Worm (Caenorhabditis elegans) whole organism, young adult: Measurements from ENCODE around the gene ZK795.3.

Experiments used
- B0035.1 ChIP-seq: sonication (generic microtip); optimal IDR thresholded peaks from 2 replicates; lab custom pipeline; 2016; ENCODE audit warnings: missing genetic modification characterization, mild to moderate bottlenecking, missing compliant biosample characterization, missing genotype, missing genetic modification reagents
- B0336.3 ChIP-seq: fragments of 200-800 bp; sonication (Bioruptor generic); IDR thresholded peaks from 2 replicates; pipeline ENCODE4 v1.3.6; 2022; ENCODE audit warnings: missing genetic modification characterization, missing compliant biosample characterization
- C17E4.6 ChIP-seq: fragments of 200-800 bp; sonication (Bioruptor generic); IDR thresholded peaks from 2 replicates; pipeline ENCODE4 v1.3.6; 2022; ENCODE audit warnings: missing genetic modification reagents, missing genetic modification characterization, missing compliant biosample characterization
- F23B12.7 ChIP-seq: sonication (generic microtip); optimal IDR thresholded peaks from 2 replicates; lab custom pipeline; 2017; ENCODE audit warnings: missing genetic modification characterization, mild to moderate bottlenecking, missing compliant biosample characterization, antibody characterized with exemption, moderate library complexity; ENCODE audit not compliant: insufficient read depth
- F37B4.10 ChIP-seq: fragments of 200-800 bp; sonication (Bioruptor generic); IDR thresholded peaks from 2 replicates; pipeline ENCODE4 v1.3.6; 2022; ENCODE audit warnings: missing genetic modification characterization, missing compliant biosample characterization
- F39B2.1 ChIP-seq: fragments of 200-800 bp; sonication (Bioruptor generic); IDR thresholded peaks from 2 replicates; pipeline ENCODE4 v1.3.6; 2022; ENCODE audit warnings: missing genetic modification reagents, missing genetic modification characterization, missing compliant biosample characterization
- K11D2.4 ChIP-seq: fragments of 200-800 bp; sonication (Bioruptor generic); IDR thresholded peaks from 2 replicates; pipeline ENCODE4 v1.3.6; 2022; ENCODE audit warnings: missing genetic modification reagents, missing genetic modification characterization, missing compliant biosample characterization
- K12H6.12 ChIP-seq: fragments of 200-800 bp; sonication (Bioruptor generic); optimal IDR thresholded peaks from 2 replicates; lab custom pipeline; 2018; ENCODE audit warnings: mild to moderate bottlenecking, missing genetic modification characterization, missing compliant biosample characterization
- T07F8.4 ChIP-seq: sonication (generic microtip); optimal IDR thresholded peaks from 2 replicates; lab custom pipeline; 2016; ENCODE audit warnings: mild to moderate bottlenecking, missing genetic modification characterization, moderate library complexity, missing compliant biosample characterization
- T26A5.8 ChIP-seq: sonication (generic microtip); optimal IDR thresholded peaks from 2 replicates; lab custom pipeline; 2016; ENCODE audit warnings: missing genetic modification characterization, missing compliant biosample characterization
- ZK185.1 ChIP-seq: sonication (generic microtip); optimal IDR thresholded peaks from 2 replicates; lab custom pipeline; 2016; ENCODE audit warnings: mild to moderate bottlenecking, missing genetic modification characterization, missing compliant biosample characterization; ENCODE audit not compliant: poor library complexity, severe bottlenecking
- akir-1 ChIP-seq: fragments of 200-800 bp; sonication (Bioruptor generic); optimal IDR thresholded peaks from 2 replicates; lab custom pipeline; 2018; ENCODE audit warnings: mild to moderate bottlenecking, missing genetic modification characterization, moderate library complexity, missing compliant biosample characterization
- ama-1 ChIP-seq, 3 experiments: fragments of 150-350 bp in 1 of 3; sonication (generic microtip) in 2 of 3; optimal IDR thresholded peaks; 2 replicates each; lab custom pipeline; 2014 to 2018; ENCODE audit warnings: missing biosample characterization in 2 of 3, missing genetic modification characterization in 2 of 3, missing genetic modification reagents in 2 of 3
- attf-3 ChIP-seq: fragments of 200-800 bp; sonication (Bioruptor generic); conservative IDR thresholded peaks from 2 replicates; pipeline ENCODE4 v1.3.6; 2022; ENCODE audit warnings: missing genetic modification reagents, missing genetic modification characterization, missing compliant biosample characterization
- attf-5 ChIP-seq: fragments of 200-800 bp; sonication (Bioruptor generic); optimal IDR thresholded peaks from 2 replicates; lab custom pipeline; 2018; ENCODE audit warnings: mild to moderate bottlenecking, missing genetic modification characterization, missing compliant biosample characterization
- ceh-40 ChIP-seq: fragments of 200-800 bp; sonication (Bioruptor generic); IDR thresholded peaks from 2 replicates; pipeline ENCODE4 v1.3.6; 2022; ENCODE audit warnings: missing genetic modification characterization, missing compliant biosample characterization
- ceh-79 ChIP-seq: sonication (generic microtip); optimal IDR thresholded peaks from 2 replicates; lab custom pipeline; 2017; ENCODE audit warnings: mild to moderate bottlenecking, missing genetic modification characterization, missing compliant biosample characterization
- ceh-91 ChIP-seq: fragments of 200-800 bp; sonication (Bioruptor generic); IDR thresholded peaks from 2 replicates; pipeline ENCODE4 v1.3.6; 2022; ENCODE audit warnings: missing genetic modification reagents, missing genetic modification characterization, missing compliant biosample characterization
- chd-7 ChIP-seq: sonication (generic microtip); optimal IDR thresholded peaks from 2 replicates; lab custom pipeline; 2016; ENCODE audit warnings: mild to moderate bottlenecking, missing genetic modification characterization, moderate library complexity, missing compliant biosample characterization
- die-1 ChIP-seq: sonication (generic microtip); optimal IDR thresholded peaks from 2 replicates; lab custom pipeline; 2016; ENCODE audit warnings: missing genotype, mild to moderate bottlenecking, missing genetic modification characterization, missing compliant biosample characterization
- dpff-1 ChIP-seq: sonication (generic microtip); optimal IDR thresholded peaks from 2 replicates; lab custom pipeline; 2017; ENCODE audit warnings: mild to moderate bottlenecking, missing genetic modification characterization, missing compliant biosample characterization
- dpl-1 ChIP-seq: fragments of 150-350 bp; optimal IDR thresholded peaks from 2 replicates; lab custom pipeline; 2014; ENCODE audit warnings: missing biosample characterization, missing genetic modification reagents, missing genetic modification characterization
- efl-1 ChIP-seq: fragments of 150-350 bp; optimal IDR thresholded peaks from 2 replicates; lab custom pipeline; 2014; ENCODE audit warnings: missing biosample characterization, missing genetic modification reagents, missing genetic modification characterization
- hlh-12 ChIP-seq: sonication (generic microtip); optimal IDR thresholded peaks from 2 replicates; lab custom pipeline; 2016; ENCODE audit warnings: missing genetic modification characterization, missing compliant biosample characterization
- hmg-1.2 ChIP-seq: fragments of 200-800 bp; sonication (Bioruptor generic); IDR thresholded peaks from 2 replicates; pipeline ENCODE4 v1.3.6; 2022; ENCODE audit warnings: missing genetic modification reagents, missing genetic modification characterization, missing compliant biosample characterization
- hmg-20 ChIP-seq: fragments of 200-800 bp; sonication (Bioruptor generic); IDR thresholded peaks from 2 replicates; pipeline ENCODE4 v1.3.6; 2022; ENCODE audit warnings: missing genetic modification reagents, missing genetic modification characterization, missing compliant biosample characterization
- hrde-1 ChIP-seq: sonication (generic microtip); optimal IDR thresholded peaks from 2 replicates; lab custom pipeline; 2016; ENCODE audit warnings: missing genetic modification characterization, mild to moderate bottlenecking, missing compliant biosample characterization, moderate library complexity, missing genotype, missing genetic modification reagents, borderline replicate concordance
- lag-1 ChIP-seq: fragments of 200-800 bp; sonication (Bioruptor generic); IDR thresholded peaks from 2 replicates; pipeline ENCODE4 v1.3.6; 2022; ENCODE audit warnings: missing genetic modification reagents, missing genetic modification characterization, missing compliant biosample characterization
- lin-26 ChIP-seq: fragments of 200-800 bp; sonication (Bioruptor generic); IDR thresholded peaks from 2 replicates; pipeline ENCODE4 v1.3.6; 2022; ENCODE audit warnings: missing genetic modification reagents, missing genetic modification characterization, missing compliant biosample characterization
- lin-40 ChIP-seq: sonication (generic microtip); optimal IDR thresholded peaks from 2 replicates; lab custom pipeline; 2016; ENCODE audit warnings: missing genetic modification characterization, mild to moderate bottlenecking, missing compliant biosample characterization, missing genotype, missing genetic modification reagents
- lsy-27 ChIP-seq: sonication (generic microtip); optimal IDR thresholded peaks from 2 replicates; lab custom pipeline; 2017; ENCODE audit warnings: missing genetic modification characterization, mild to moderate bottlenecking, missing compliant biosample characterization, antibody characterized with exemption, missing genotype, borderline replicate concordance; ENCODE audit not compliant: insufficient read depth
- mcd-1 ChIP-seq: fragments of 200-800 bp; sonication (Bioruptor generic); IDR thresholded peaks from 2 replicates; pipeline ENCODE4 v1.3.6; 2022; ENCODE audit warnings: missing genetic modification reagents, missing genetic modification characterization, missing compliant biosample characterization
- mes-4 ChIP-seq: sonication (generic microtip); optimal IDR thresholded peaks from 2 replicates; lab custom pipeline; 2016; ENCODE audit warnings: missing genotype, missing genetic modification characterization, missing compliant biosample characterization
- mxl-1 ChIP-seq: sonication (generic microtip); optimal IDR thresholded peaks from 2 replicates; lab custom pipeline; 2016; ENCODE audit warnings: missing genetic modification characterization, missing compliant biosample characterization
- nhr-179 ChIP-seq: sonication (generic microtip); optimal IDR thresholded peaks from 2 replicates; lab custom pipeline; 2016; ENCODE audit warnings: mild to moderate bottlenecking, missing genetic modification characterization, missing compliant biosample characterization
- nhr-27 ChIP-seq: fragments of 200-800 bp; sonication (Bioruptor generic); optimal IDR thresholded peaks from 2 replicates; lab custom pipeline; 2018; ENCODE audit warnings: mild to moderate bottlenecking, missing genetic modification characterization, moderate library complexity, missing compliant biosample characterization
- rcor-1 ChIP-seq: fragments of 200-800 bp; sonication (Bioruptor generic); IDR thresholded peaks from 2 replicates; pipeline ENCODE4 v1.3.6; 2022; ENCODE audit warnings: missing genetic modification reagents, missing genetic modification characterization, missing compliant biosample characterization
- rec-8 ChIP-seq, 2 experiments: sonication (generic microtip); optimal IDR thresholded peaks; 2 replicates each; lab custom pipeline; 2016; ENCODE audit warnings: mild to moderate bottlenecking in 2 of 2, missing genetic modification characterization in 2 of 2, missing genetic modification reagents in 2 of 2, missing genotype in 2 of 2, missing biosample characterization in 1 of 2, missing compliant biosample characterization in 1 of 2, moderate library complexity in 1 of 2
- snpc-1.1 ChIP-seq: sonication (generic microtip); optimal IDR thresholded peaks from 2 replicates; lab custom pipeline; 2017; ENCODE audit warnings: missing genetic modification characterization, mild to moderate bottlenecking, missing compliant biosample characterization, antibody characterized with exemption, moderate library complexity, missing genotype, missing genetic modification reagents; ENCODE audit not compliant: insufficient read depth
- snpc-3.4 ChIP-seq: sonication (generic microtip); optimal IDR thresholded peaks from 2 replicates; lab custom pipeline; 2017; ENCODE audit warnings: missing genetic modification characterization, mild to moderate bottlenecking, missing compliant biosample characterization, antibody characterized with exemption, moderate library complexity, missing genotype, missing genetic modification reagents
- snpc-4 ChIP-seq, 5 experiments: fragments of 150-350 bp in 1 of 5; sonication (generic microtip) in 4 of 5; optimal IDR thresholded peaks; 2 replicates each; lab custom pipeline; 2014 to 2018; ENCODE audit warnings: missing genetic modification characterization in 5 of 5, missing biosample characterization in 3 of 5, antibody characterized with exemption in 2 of 5, mild to moderate bottlenecking in 2 of 5, missing compliant biosample characterization in 2 of 5, missing genotype in 2 of 5, moderate library complexity in 2 of 5, missing genetic modification reagents in 1 of 5
- unc-130 ChIP-seq: sonication (generic microtip); optimal IDR thresholded peaks from 2 replicates; lab custom pipeline; 2016; ENCODE audit warnings: missing genetic modification reagents, missing genetic modification characterization, missing compliant biosample characterization
- ztf-18 ChIP-seq: sonication (generic microtip); optimal IDR thresholded peaks from 2 replicates; lab custom pipeline; 2016; ENCODE audit warnings: missing genotype, mild to moderate bottlenecking, missing genetic modification characterization, missing compliant biosample characterization
- ztf-25 ChIP-seq: fragments of 200-800 bp; sonication (Bioruptor generic); IDR thresholded peaks from 2 replicates; pipeline ENCODE4 v1.3.6; 2022; ENCODE audit warnings: missing genetic modification reagents, missing genetic modification characterization, missing compliant biosample characterization
- ztf-3 ChIP-seq: fragments of 200-800 bp; sonication (Bioruptor generic); optimal IDR thresholded peaks from 2 replicates; lab custom pipeline; 2018; ENCODE audit warnings: mild to moderate bottlenecking, missing genetic modification characterization, missing compliant biosample characterization
- ztf-6 ChIP-seq: fragments of 200-800 bp; sonication (Bioruptor generic); IDR thresholded peaks from 2 replicates; pipeline ENCODE4 v1.3.6; 2022; ENCODE audit warnings: missing genetic modification reagents, missing genetic modification characterization, missing compliant biosample characterization

ZK795.3 gene

DNA sequence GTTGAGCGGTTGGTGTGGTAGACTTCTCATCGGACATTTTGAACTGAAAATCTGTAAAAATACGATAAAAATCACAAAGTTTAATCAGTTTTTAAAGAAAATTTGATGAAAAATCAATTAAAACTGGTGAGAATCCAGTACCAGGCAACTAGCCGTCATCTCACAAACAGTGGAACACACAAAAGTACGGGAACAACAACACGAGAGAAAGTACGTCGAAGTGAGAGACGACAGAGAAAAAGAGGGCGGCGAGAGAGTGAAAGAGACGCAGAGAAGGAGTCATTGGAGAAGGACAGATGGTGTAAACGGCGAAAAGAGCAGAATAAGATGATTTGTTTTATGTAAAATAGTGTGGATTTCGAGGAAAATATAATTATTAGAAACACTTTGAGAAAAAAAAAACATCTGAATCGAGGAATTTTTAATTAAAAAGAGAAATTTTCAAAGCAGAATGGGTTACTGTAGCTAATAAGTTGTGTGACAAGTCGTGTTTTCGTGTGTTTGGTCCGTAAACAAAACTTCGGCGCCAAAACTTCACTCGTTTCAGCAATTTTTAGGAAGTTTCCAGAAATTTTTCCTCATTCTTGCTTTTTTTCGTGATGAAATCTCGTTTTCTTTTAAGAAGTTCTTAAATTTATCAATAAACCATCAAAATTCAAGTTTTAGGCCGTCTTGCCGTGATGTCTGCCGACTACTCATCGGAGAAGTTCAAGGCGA lies 8.2 kb downstream of the ZK795.3 start, which contains the start of the genes hsb-1 and let-99 (continued):
- TF ChIP-seq B0336.3 (GFP tag; lab: Robert Waterston, UW): no peak
- TF ChIP-seq attf-3: no peak
- TF ChIP-seq lin-26 (GFP tag; lab: Robert Waterston, UW): no peak
- TF ChIP-seq hlh-12 (tag; lab: Kevin White, UChicago): no peak
- no peak for TF ChIP-seq ztf-25 (GFP tag; lab: Robert Waterston, UW)
- no peak for TF ChIP-seq T07F8.4 (tag; lab: Kevin White, UChicago)
- TF ChIP-seq ama-1 (optimal IDR thresholded peaks at IDR 0.05; lab: Kevin White, UChicago): no peak
- no peak for TF ChIP-seq ama-1 (GFP tag; optimal IDR thresholded peaks at IDR 0.05; lab: Kevin White, UChicago)
- peak; percentile 65 for TF ChIP-seq ceh-91 (GFP tag; lab: Robert Waterston, UW)
- no peak for TF ChIP-seq attf-5 (GFP tag; lab: Kevin White, UChicago)
- no peak for TF ChIP-seq rec-8 (tag; optimal IDR thresholded peaks at IDR 0.05; lab: Kevin White, UChicago)
- TF ChIP-seq rcor-1: no peak
- no peak for TF ChIP-seq F37B4.10 (GFP tag; lab: Robert Waterston, UW)
- TF ChIP-seq nhr-27 (tag; lab: Kevin White, UChicago): no peak
- no peak for TF ChIP-seq hmg-20
- TF ChIP-seq hrde-1 (tag; lab: Kevin White, UChicago): no peak
- TF ChIP-seq T26A5.8 (tag; lab: Kevin White, UChicago): no peak
- no peak for TF ChIP-seq K12H6.12 (tag; lab: Kevin White, UChicago)
- TF ChIP-seq K11D2.4 (GFP tag; lab: Robert Waterston, UW): no peak
- TF ChIP-seq chd-7 (tag; lab: Kevin White, UChicago): no peak
- no peak for TF ChIP-seq B0035.1
- no peak for TF ChIP-seq C17E4.6
- no peak for TF ChIP-seq akir-1 (GFP tag; lab: Kevin White, UChicago)
- no peak for TF ChIP-seq snpc-1.1
- no peak for TF ChIP-seq lin-40 (tag; lab: Kevin White, UChicago)
- TF ChIP-seq ceh-40 (GFP tag; lab: Robert Waterston, UW): no peak
- peak; percentile 24 for TF ChIP-seq unc-130 (GFP tag; lab: Kevin White, UChicago)
- no peak for TF ChIP-seq dpff-1 (tag; lab: Kevin White, UChicago)
- TF ChIP-seq mxl-1 (tag; lab: Kevin White, UChicago): no peak
- no peak for TF ChIP-seq ztf-6
- peak; percentile 29 for TF ChIP-seq snpc-3.4 (tag; lab: Kevin White, UChicago)
- no peak for TF ChIP-seq nhr-179 (tag; lab: Kevin White, UChicago)
- TF ChIP-seq snpc-4 (GFP tag; optimal IDR thresholded peaks at IDR 0.05; lab: Kevin White, UChicago): peak; percentile 52
- peak in 3 of 4 experiments; percentile 48 to 64 (median 61) for TF ChIP-seq snpc-4 (tag; optimal IDR thresholded peaks at IDR 0.05; lab: Kevin White, UChicago)
- TF ChIP-seq ztf-18 (tag; lab: Kevin White, UChicago): no peak
- TF ChIP-seq mcd-1 (GFP tag; lab: Robert Waterston, UW): peak; percentile 56
- no peak for TF ChIP-seq ztf-3
- TF ChIP-seq lsy-27 (tag; lab: Kevin White, UChicago): no peak
- peak; percentile 93 for TF ChIP-seq hmg-1.2 (GFP tag; lab: Robert Waterston, UW)
- TF ChIP-seq lag-1 (GFP tag; lab: Robert Waterston, UW): no peak
- peak; percentile 10 for TF ChIP-seq ZK185.1
- TF ChIP-seq ceh-79 (tag; lab: Kevin White, UChicago): no peak
- peak; percentile 46 for TF ChIP-seq dpl-1 (GFP tag; lab: Kevin White, UChicago)
- no peak for TF ChIP-seq die-1 (tag; lab: Kevin White, UChicago)
- TF ChIP-seq F39B2.1 (GFP tag; lab: Robert Waterston, UW): no peak
- TF ChIP-seq efl-1 (GFP tag; lab: Kevin White, UChicago): peak; percentile 82
- no peak for TF ChIP-seq F23B12.7 (tag; lab: Kevin White, UChicago)
- no peak for TF ChIP-seq mes-4 (tag; lab: Kevin White, UChicago)
